Fruit fly (Drosophila melanogaster) whole organism, wandering third instar larva: ENCODE measurements around the gene TrpRS-m.

Experiments used
- Abd-B ChIP-seq: fragments of >200 bp; optimal IDR thresholded peaks from 2 replicates; lab custom pipeline; 2017; ENCODE audit warnings: missing biosample characterization, missing genetic modification characterization
- CG9705 ChIP-seq: fragments of 200-800 bp; sonication (Bioruptor generic); optimal IDR thresholded peaks from 2 replicates; lab custom pipeline; 2018; ENCODE audit warnings: missing biosample characterization, mild to moderate bottlenecking, missing genetic modification characterization
- Dfd ChIP-seq: fragments of >200 bp; optimal IDR thresholded peaks from 2 replicates; lab custom pipeline; 2017; ENCODE audit warnings: missing biosample characterization, missing genetic modification characterization
- OdsH ChIP-seq: fragments of 200-800 bp; sonication (Bioruptor generic); optimal IDR thresholded peaks from 2 replicates; lab custom pipeline; 2016; ENCODE audit warnings: missing biosample characterization, mild to moderate bottlenecking, missing genetic modification characterization
- Vsx2 ChIP-seq: fragments of 200-300, 225-300 bp; sonication (Bioruptor generic); optimal IDR thresholded peaks from 2 replicates; lab custom pipeline; 2018; ENCODE audit warnings: missing biosample characterization, missing genetic modification characterization; ENCODE audit not compliant: partially characterized antibody
- br ChIP-seq: fragments of 200-800 bp; sonication (Bioruptor generic); optimal IDR thresholded peaks from 2 replicates; lab custom pipeline; 2016; ENCODE audit warnings: missing biosample characterization, missing genetic modification characterization
- ey ChIP-seq: fragments of 200-800 bp; sonication (Bioruptor generic); optimal IDR thresholded peaks from 2 replicates; lab custom pipeline; 2016; ENCODE audit warnings: missing biosample characterization, missing genetic modification characterization
- psq ChIP-seq: fragments of 200-800 bp; sonication (Bioruptor generic); optimal IDR thresholded peaks from 3 replicates; lab custom pipeline; 2017; ENCODE audit warnings: missing biosample characterization, mild to moderate bottlenecking, missing genetic modification characterization, moderate library complexity

- no peak for TF ChIP-seq CG9705 (GFP tag; lab: Kevin White, UChicago)
- no peak for TF ChIP-seq Dfd
- TF ChIP-seq OdsH (GFP tag; lab: Kevin White, UChicago): no peak
- TF ChIP-seq Vsx2: peak; percentile 59
- TF ChIP-seq br (GFP tag; lab: Kevin White, UChicago): no peak
- TF ChIP-seq ey (GFP tag; lab: Kevin White, UChicago): no peak
- no peak for TF ChIP-seq Abd-B (GFP tag; lab: Kevin White, UChicago)
- TF ChIP-seq psq (GFP tag; lab: Kevin White, UChicago): peak; percentile 56
Observed at dm6 chr3L:17895815-17896275, 46.3 kb downstream of the TrpRS-m start, which contains the start of gene Tsp74F.
